Fruit fly (Drosophila melanogaster) ovary, adult (tissue): Measurements from ENCODE around the gene TwdlV.
A peak's percentile ranks its signal among the peaks of the same experiment; 100 is the strongest.
"Not testable (repeated sequence)": the region's sequence is repeated elsewhere in the genome, so short reads cannot be mapped to it uniquely, and the experiment has no call there.

ENCODE experiments used
- CG17801 ChIP-seq: fragments of 200-800 bp; optimal IDR thresholded peaks from 2 replicates; lab custom pipeline; 2019; ENCODE audit warnings: missing biosample characterization, mild to moderate bottlenecking, missing genetic modification characterization, moderate library complexity; ENCODE audit not compliant: partially characterized antibody

Gene TwdlV

DNA sequence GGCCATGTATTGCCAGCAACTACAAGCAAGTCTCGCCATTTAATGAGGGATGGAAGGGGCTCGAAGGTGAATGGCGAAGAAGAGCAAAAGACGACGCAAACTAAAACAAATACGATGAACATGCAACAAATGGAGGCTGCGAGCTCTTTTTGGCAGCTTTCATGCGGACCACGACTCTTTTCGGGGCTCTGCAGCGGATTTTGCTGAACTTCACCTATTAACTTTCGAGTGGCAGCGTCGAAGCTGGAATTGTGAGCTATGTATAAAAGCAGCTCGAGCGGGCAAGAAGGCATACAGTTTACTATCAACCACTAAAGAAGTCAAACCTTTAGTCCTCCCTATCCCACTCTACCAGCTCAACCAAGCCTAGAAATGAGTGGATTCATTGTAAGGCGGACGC is at the start of gene TwdlV:
TwdlV (plus strand) TSS at position 301 of the 400 bp plus-strand sequence.
- no peak for TF ChIP-seq CG17801

DNA sequence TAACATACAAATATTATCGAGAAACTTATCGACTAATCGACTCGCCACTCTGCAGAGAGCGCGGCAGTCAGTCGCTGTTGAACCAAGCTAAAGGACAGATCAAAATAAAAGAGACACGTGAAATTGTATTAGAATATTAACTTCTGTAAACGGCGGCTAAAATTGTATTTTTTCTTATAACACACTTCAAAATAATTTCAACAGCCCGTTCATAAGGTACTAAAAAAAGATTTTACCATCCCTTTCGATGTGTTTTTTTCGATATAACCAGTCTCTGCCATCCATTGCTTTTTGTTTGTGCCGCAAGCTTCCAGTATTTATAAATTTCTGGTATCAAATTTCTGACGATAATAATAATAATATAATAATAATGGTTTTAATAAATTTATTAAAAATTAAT is 43.0 kb upstream of the TwdlV start, which contains the start of gene aux:
aux (plus strand) TSS at position 301 of the 400 bp plus-strand sequence.
- TF ChIP-seq CG17801 = not testable (repeated sequence)

DNA sequence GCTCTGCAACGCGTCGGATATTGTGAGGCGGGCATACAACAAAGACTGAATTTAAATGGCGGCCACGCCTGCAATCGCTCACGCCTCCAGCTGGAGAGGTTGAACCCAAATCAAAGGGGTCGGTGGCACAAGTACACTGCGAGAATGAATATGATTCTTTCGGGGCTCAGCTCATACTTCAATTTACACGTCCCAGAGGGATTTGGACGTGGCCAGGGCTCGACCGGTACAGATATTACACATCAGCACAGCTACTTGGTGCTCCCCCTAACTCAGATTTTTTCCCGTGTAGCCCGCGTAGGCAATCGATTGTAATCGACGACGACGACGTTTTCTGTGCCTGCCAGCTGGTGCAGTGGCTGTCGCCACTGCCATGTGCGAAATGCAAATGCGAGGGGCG is 40.5 kb upstream of the TwdlV start:
- TF ChIP-seq CG17801 = no peak

DNA sequence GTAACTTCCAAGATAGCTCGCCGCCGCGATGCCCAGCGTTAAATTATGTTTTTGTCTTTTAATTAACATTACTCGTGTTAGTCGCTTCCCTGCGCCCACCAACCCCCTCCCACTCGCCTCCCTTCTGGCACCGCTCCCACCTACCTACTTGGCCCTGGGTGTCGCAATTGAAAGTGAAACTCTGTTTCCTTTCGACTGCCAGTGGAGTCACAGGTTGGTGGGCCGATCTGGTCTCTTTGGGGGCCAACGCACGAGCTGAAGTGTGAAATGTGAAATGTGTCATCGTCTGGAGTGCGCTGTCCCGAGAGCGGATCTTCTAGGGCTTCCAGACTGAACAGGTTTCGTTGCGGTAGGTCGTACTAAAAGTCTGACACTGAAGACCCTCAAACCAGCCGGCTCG is 39.9 kb upstream of the TwdlV start:
- no peak for TF ChIP-seq CG17801

DNA sequence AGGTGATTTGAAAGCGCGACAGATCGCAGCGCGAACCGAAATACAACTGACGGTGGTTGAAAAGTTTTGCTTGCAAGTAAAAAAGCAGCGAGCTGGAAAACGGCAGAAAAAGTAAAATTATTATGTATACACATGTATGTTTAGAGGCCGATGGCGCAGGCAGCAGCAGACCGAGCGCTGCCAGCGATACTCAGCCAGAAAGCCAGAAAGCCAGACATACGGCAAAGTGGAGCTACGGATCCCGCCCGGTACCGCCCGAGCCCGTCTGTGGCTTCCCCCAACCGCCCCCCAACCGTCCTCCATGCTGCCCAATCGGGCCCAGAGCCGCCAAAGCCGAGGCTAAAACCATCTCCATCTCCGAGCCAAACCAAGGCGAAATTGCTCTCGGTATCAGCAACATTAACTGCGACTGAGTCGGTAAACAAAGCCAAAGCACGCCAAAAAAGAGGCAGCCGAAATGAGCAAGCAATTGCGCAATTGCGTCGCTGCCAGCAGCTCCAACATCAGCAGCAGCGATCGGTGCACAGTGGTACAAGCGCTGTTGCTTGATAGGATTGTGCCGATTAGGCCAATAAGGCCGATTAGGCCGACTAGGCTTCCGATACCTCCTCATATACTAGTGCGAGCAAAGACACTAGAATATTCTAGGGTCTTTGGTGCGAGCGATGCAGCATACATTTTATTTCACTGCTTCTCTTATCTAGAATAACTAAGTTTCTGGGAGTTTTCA is 39.1 kb upstream of the TwdlV start, which contains the start of gene CG14636:
CG14636 (minus strand) TSS at position 51 of the 730 bp plus-strand sequence.
- TF ChIP-seq CG17801 = peak; percentile 33

DNA sequence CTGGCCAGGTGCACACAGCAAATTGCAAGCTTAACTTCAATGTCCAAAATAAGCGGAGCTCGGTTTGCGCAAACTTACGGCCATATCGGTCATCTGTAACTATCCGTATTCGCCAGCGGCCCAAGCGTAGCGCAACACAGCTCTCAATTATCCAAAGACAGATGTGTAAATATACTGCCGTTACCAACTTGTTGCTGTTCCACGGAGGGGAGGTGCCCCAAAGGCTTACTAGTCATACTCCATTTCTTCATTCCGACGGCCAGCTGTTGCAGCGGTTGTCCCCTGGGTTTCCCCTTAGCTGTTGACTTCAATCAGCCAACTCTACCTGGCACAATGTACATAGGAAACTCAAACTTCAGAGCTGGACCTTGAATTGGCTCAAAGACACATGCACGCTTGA is 34.5 kb upstream of the TwdlV start, which contains the start of gene CG31516:
CG31516 (minus strand) TSS at position 101 of the 400 bp plus-strand sequence.
- no peak for TF ChIP-seq CG17801

DNA sequence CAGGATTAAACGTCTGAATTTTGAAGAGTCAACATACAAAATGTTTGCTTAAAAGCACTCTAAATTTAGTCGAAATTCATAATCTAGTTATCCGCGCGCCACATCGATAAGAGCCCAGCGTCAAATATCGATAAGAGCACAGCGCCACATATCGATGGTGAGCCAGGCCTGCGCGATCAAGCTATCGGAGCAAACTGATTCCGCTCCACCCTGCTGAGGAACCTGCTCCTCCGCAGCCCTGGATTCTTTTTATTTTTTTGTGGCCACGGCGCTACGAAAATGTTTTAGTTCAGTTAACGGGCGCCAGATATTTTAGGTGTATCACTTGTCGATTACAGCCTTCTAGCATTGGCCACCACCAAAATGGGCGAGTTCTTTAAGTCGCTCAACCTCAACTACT is 33.7 kb upstream of the TwdlV start:
- peak; percentile 63 for TF ChIP-seq CG17801

DNA sequence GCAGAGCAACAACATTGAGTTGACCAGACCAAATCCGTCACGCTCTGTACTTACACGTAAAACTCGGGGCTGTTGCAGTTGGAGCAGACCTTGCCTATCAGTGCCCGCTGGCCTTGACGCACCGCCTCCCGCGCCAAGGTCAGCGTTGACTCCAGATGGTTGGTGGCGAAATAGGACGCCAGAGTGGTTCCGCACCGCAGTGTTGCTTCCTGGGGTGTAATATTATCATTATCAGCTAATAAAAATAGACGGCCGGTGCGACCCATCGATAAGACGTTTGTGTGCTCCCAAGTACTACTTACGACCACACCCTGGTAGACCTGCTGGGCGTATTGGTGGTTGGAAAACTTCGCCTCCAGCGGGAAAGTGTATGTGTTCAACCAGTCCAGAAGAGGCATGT is 26.1 kb upstream of the TwdlV start:
- TF ChIP-seq CG17801 = no peak

DNA sequence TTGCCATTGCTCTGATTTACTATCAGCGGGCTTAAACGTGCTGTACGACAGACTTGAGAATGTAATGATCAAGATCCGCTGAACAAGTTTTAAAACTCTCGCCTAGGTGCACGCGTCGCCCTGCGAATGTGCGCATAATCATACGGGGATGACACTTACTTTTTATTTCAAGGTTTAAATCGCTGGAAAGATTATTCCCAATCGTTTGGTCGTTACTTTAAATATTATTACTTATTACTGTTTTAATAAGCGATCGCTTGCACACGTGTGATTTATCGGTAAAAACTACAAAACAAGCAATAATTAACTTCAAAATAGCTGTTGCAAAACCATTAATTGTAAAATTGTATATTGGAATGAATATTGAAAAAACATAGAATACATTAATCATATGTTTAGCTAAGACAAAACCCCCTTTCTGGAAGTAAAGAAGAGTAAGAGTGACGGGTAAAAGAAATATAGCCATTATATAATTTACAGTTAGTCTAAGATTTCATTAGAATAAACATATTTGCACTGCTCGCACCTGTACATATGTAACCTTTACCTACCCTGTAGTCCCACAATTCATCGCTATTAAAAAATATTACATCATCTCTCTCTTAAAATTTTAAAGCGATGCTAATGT is 25.3 kb upstream of the TwdlV start, which contains the start of gene DhpD:
DhpD (minus strand) TSS at position 102 of the 628 bp plus-strand sequence.
- TF ChIP-seq CG17801 = peak; percentile 86

DNA sequence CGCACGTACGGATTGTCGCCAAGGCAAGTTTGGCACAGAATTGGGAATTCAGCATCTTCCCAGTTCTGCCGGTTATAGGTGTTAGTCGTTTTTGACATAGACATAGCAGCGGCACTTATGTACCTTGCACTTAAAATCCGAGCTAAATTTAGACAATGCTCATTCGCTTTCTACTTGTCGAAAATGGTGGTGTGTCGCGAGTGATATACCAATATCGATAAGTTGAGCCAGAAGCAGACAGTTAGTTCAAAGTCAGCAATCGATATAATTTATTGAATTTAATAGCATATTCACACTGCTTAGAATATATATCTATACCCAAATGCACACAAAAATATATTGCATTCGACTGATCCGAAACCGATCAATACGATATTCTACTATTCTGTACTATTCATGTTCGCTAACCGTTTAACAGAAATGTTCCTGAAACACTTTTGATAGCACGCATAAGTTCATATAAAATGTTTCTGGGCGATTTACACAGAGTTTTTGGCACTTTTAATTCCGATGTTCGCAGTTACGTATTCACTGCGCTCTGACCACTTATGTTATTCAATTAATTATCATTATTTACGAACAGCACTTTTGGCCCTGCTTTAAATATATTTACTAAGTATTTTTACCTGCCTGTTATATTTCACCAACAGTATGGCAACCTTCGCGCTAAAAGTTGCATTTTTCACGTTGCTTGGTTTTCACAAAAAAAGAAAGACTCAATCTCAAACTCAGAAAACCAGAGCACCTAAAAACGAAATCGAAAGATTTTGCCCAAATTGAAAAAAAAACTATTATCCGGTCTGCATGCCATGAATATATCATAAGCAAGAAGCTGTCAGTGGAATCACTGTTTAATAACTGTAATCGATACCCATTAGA is 22.1 kb upstream of the TwdlV start, which contains the start of gene CG14641:
CG14641 (minus strand) TSS at position 204 of the 879 bp plus-strand sequence.
- no peak for TF ChIP-seq CG17801

DNA sequence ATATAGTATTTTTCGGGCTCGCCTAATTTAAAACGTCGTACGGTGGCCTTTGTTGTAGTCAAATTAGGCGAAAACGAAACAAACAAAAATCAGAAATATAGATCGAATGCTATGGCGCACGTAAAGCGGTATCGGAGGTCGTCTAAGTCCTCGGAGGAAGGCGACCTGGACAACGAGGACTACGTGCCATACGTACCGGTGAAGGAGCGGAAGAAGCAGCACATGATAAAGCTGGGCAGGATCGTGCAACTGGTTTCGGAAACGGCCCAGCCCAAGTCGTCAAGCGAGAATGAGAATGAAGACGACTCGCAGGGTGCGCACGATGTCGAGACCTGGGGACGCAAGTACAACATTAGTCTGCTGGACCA is 21.5 kb upstream of the TwdlV start, which contains the start of gene abs:
abs (plus strand) TSS at position 30 of the 368 bp plus-strand sequence.
- no peak for TF ChIP-seq CG17801

DNA sequence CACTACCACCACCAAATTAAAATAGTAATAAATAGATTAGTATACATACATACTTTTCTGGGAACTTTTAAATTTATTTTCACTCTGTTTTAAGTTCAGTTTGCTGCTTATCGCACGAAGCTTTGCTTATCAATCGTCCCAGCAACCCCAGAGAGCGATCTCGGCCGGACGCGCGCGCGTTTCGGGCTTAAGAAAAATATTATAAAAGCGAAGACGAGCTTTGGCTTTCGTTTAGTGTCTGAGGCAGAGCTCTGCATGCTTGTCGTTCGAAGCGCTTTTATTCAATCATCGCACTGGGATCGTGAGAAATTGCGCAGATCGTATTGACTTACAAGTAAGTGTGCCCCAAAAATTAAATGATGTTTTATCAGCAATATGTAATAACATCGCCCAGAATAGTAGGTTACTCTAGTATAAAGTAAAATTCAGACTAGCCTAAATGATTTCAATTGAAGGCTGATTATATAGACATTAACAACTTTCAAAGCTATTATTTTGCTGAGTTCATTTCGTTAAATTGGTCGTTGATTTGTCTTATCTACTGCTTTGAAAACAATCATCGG is 19.4 kb upstream of the TwdlV start, which contains the start of gene Gel:
Gel (plus strand) TSS at position 227 of the 563 bp plus-strand sequence.
- TF ChIP-seq CG17801 = no peak

DNA sequence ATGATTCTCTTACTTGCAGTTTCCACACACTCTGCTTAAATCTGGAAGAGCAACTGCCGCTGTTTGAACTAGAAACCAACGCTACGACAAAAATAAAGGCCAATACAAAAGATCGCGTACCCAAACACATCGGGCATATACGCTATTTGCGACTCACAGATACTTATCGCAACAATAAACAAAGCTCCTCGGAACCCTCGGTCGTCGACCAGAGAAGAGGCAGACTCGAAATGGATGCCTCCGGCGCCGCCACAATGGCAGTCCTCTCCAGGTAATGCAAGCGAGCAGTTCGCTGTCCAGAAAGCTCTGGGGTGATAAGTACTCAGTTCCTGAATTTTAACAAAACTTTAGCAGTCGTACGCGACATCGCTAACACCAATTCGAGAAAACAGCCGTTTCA is 18.0 kb upstream of the TwdlV start:
- no peak for TF ChIP-seq CG17801

DNA sequence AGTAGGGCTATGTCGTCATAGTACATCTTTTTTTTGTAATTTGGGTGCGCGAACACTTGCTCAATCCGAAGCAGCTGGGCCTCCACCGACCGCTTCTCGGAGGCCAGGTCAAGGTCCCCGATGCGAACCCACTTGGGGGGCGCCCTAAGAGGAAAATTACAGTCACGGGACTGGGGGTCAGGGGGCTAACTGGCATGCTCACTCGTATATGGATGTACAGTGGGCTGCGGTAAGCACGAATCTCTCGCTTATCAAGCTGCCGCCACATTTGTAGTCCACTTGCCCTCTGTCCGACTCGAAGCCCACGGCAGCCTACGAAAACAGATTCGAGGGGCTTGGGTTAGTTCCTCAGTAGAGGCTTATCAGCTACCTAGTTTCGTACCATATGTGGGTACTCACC is 12.7 kb upstream of the TwdlV start:
- no peak for TF ChIP-seq CG17801

DNA sequence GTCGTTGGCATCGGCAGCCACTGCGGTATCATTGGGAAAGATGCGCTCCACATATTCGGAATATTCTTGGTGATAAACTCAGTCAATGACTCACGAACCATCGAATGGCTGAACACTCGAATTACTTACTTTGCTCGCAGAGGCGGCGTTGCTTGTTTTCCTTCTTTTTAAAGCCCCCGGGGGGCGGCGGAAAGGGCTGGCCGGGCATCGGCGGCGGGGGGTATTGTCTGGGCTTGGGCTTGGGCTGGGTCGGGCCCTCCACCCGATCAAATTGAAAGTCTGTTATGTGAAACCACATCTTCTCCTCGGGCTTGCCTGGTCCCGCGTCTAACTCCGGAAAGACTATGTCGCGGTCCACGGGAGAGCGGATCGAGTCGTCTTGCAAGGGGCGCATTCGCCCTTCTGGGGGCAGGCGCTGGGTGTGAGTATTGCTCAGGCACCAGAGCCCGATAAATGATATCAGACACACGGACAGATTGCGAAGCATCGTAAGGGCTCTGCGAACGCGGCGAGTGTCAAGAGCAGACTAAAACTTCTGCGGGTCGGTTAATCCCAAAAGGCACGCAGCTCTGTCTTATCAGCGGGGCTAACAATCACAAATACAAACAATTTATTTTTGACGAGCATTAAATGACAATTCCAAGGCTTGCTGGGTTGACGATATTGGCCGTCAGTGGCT is 12.2 kb upstream of the TwdlV start, which contains the start of gene CG14642:
CG14642 (minus strand) TSS at position 509 of the 679 bp plus-strand sequence.
- no peak for TF ChIP-seq CG17801
